Worm (Caenorhabditis elegans): Measurements from ENCODE around the gene W09D10.5.

The W09D10.5 gene

DNA sequence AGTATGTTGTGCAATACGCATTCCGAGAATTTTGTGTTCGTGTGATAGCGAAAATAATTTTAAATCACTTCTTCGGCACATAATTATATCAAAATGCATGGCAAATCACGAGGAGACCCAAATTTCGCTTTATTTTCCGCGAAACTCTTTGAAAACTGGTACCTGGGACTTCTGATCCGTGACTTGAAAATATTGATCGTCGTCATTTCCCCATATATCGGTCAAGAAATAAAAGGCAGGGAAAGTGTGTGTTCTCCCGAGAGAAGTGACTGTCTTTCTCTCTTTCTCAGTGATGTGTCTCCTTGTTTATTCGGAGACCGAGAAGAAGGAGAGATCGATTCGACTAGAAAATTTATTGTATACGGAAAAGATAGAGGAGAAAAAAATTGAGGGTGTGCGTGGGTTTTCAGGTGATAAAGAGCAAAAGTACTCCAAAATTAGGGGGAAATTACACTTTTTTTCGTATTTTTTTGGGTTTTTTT is at the start of gene W09D10.5:
Gene W09D10.5, minus strand, starts transcription at position 345 of the 482 bp plus-strand sequence.
- TF ChIP-seq crh-2 (tag; optimal IDR thresholded peaks at IDR 0.05) (no peak), gmeb-1 (tag; optimal IDR thresholded peaks at IDR 0.05) (no peak), nhr-6 (tag; optimal IDR thresholded peaks at IDR 0.05) (peak; percentile 3), sma-3 (GFP tag; optimal IDR thresholded peaks at IDR 0.05) (peak; percentile 48), nhr-11 (tag; optimal IDR thresholded peaks at IDR 0.05) (no peak), lsy-2 (tag; optimal IDR thresholded peaks at IDR 0.05) (peak in 1 of 2 experiments; percentile 36), lin-39 (tag; optimal IDR thresholded peaks at IDR 0.05) (no peak), ceh-16 (tag; optimal IDR thresholded peaks at IDR 0.05) (peak; percentile 24), unc-62 (GFP tag; optimal IDR thresholded peaks at IDR 0.05) (no peak), fos-1 (tag; optimal IDR thresholded peaks at IDR 0.05) (peak; percentile 70), nhr-129 (tag; optimal IDR thresholded peaks at IDR 0.05) (peak; percentile 26), ama-1 (optimal IDR thresholded peaks at IDR 0.05) (peak; percentile 16), snpc-4 (tag; optimal IDR thresholded peaks at IDR 0.05) (no peak), alr-1 (tag; optimal IDR thresholded peaks at IDR 0.05) (no peak), F13H6.1 (tag; optimal IDR thresholded peaks at IDR 0.05) (peak; percentile 4), ztf-4 (tag; optimal IDR thresholded peaks at IDR 0.05) (peak; percentile 32), nhr-21 (tag; optimal IDR thresholded peaks at IDR 0.05) (peak; percentile 34)

ce11 chrIII:10759050-10760023 is 48.0 kb upstream of the W09D10.5 start, which contains the start of gene tasp-1:
Gene tasp-1 (plus strand): TSS chrIII:10759307.
- peak; percentile 99 for TF ChIP-seq sem-4 (tag; optimal IDR thresholded peaks at IDR 0.05)
- TF ChIP-seq egl-27 (tag; optimal IDR thresholded peaks at IDR 0.05) = peak; percentile 97
- peak; percentile 100 for TF ChIP-seq F13H6.1 (tag; optimal IDR thresholded peaks at IDR 0.05)
- TF ChIP-seq sma-9 (GFP tag; optimal IDR thresholded peaks at IDR 0.05) = peak; percentile 99
- TF ChIP-seq sma-9 (tag; optimal IDR thresholded peaks at IDR 0.05) = no peak
- peak; percentile 90 for TF ChIP-seq nhr-11 (tag; optimal IDR thresholded peaks at IDR 0.05)
- TF ChIP-seq peb-1 (tag; optimal IDR thresholded peaks at IDR 0.05) = no peak
- peak; percentile 100 for TF ChIP-seq fos-1 (tag; optimal IDR thresholded peaks at IDR 0.05)
- TF ChIP-seq lsy-2 (tag; optimal IDR thresholded peaks at IDR 0.05) = peak; percentile 98 to 99
- peak; percentile 100 for TF ChIP-seq nhr-25 (tag; optimal IDR thresholded peaks at IDR 0.05)
- TF ChIP-seq elt-3 (tag; optimal IDR thresholded peaks at IDR 0.05) = no peak
- TF ChIP-seq mbf-1 (tag; optimal IDR thresholded peaks at IDR 0.05) = peak; percentile 58
- TF ChIP-seq sma-3 (GFP tag; optimal IDR thresholded peaks at IDR 0.05) = peak; percentile 100
- TF ChIP-seq blmp-1 (tag; optimal IDR thresholded peaks at IDR 0.05; ENCODE audit: insufficient read depth) = peak; percentile 97
- no peak for TF ChIP-seq alr-1 (tag; optimal IDR thresholded peaks at IDR 0.05)
- peak; percentile 100 for TF ChIP-seq ceh-82 (tag; optimal IDR thresholded peaks at IDR 0.05)
- peak; percentile 100 for TF ChIP-seq crh-2 (tag; optimal IDR thresholded peaks at IDR 0.05)
- TF ChIP-seq ceh-16 (tag; optimal IDR thresholded peaks at IDR 0.05) = peak; percentile 96
- TF ChIP-seq aly-2 (tag; optimal IDR thresholded peaks at IDR 0.05) = no peak
- TF ChIP-seq nhr-21 (tag; optimal IDR thresholded peaks at IDR 0.05) = peak; percentile 100
- peak; percentile 100 for TF ChIP-seq lin-11 (tag; optimal IDR thresholded peaks at IDR 0.05)
- peak; percentile 100 for TF ChIP-seq C34F6.9 (tag; optimal IDR thresholded peaks at IDR 0.05)
- peak; percentile 99 for TF ChIP-seq mab-5 (tag; optimal IDR thresholded peaks at IDR 0.05)
- TF ChIP-seq nhr-12 (tag; optimal IDR thresholded peaks at IDR 0.05) = peak; percentile 76
- peak; percentile 99 for TF ChIP-seq ztf-1 (GFP tag; conservative IDR thresholded peaks at IDR 0.05)
- TF ChIP-seq zag-1 (tag; optimal IDR thresholded peaks at IDR 0.05) = peak; percentile 100
- peak; percentile 100 for TF ChIP-seq ztf-4 (tag; optimal IDR thresholded peaks at IDR 0.05)
- TF ChIP-seq snpc-4 (tag; optimal IDR thresholded peaks at IDR 0.05) = peak; percentile 94
- TF ChIP-seq dmd-4 (tag; optimal IDR thresholded peaks at IDR 0.05) = peak; percentile 65
- peak; percentile 99 for TF ChIP-seq nhr-6 (tag; optimal IDR thresholded peaks at IDR 0.05)
- TF ChIP-seq gmeb-1 (tag; optimal IDR thresholded peaks at IDR 0.05) = peak; percentile 100
- TF ChIP-seq Y55F3AM.14 (GFP tag; optimal IDR thresholded peaks at IDR 0.05) = peak; percentile 100
- peak; percentile 100 for TF ChIP-seq unc-55 (GFP tag; optimal IDR thresholded peaks at IDR 0.05)
- TF ChIP-seq unc-39 (tag; optimal IDR thresholded peaks at IDR 0.05) = peak; percentile 100
- peak; percentile 87 for TF ChIP-seq nhr-77 (tag; optimal IDR thresholded peaks at IDR 0.05)
- TF ChIP-seq nhr-23 (tag; optimal IDR thresholded peaks at IDR 0.05) = no peak
- TF ChIP-seq elt-1 (tag; optimal IDR thresholded peaks at IDR 0.05) = no peak
- peak; percentile 75 for TF ChIP-seq R02D3.7 (tag; optimal IDR thresholded peaks at IDR 0.05)
- peak; percentile 93 for TF ChIP-seq ZK546.5 (tag; optimal IDR thresholded peaks at IDR 0.05)
- TF ChIP-seq ama-1 (optimal IDR thresholded peaks at IDR 0.05) = peak; percentile 72
- peak; percentile 94 for TF ChIP-seq nhr-10 (tag; optimal IDR thresholded peaks at IDR 0.05)
- TF ChIP-seq lin-13 (GFP tag; optimal IDR thresholded peaks at IDR 0.05) = peak; percentile 100
- peak; percentile 91 to 100 for TF ChIP-seq mdl-1 (tag; optimal IDR thresholded peaks at IDR 0.05)
- TF ChIP-seq unc-62 (GFP tag; optimal IDR thresholded peaks at IDR 0.05) = peak; percentile 96
- TF ChIP-seq nhr-129 (tag; optimal IDR thresholded peaks at IDR 0.05) = peak; percentile 100
- peak; percentile 95 for TF ChIP-seq skn-1 (tag; optimal IDR thresholded peaks at IDR 0.05)

Data from whole organism, L2 larva.